Fruit fly (Drosophila melanogaster): ENCODE data around the gene glec.

The glec gene

DNA sequence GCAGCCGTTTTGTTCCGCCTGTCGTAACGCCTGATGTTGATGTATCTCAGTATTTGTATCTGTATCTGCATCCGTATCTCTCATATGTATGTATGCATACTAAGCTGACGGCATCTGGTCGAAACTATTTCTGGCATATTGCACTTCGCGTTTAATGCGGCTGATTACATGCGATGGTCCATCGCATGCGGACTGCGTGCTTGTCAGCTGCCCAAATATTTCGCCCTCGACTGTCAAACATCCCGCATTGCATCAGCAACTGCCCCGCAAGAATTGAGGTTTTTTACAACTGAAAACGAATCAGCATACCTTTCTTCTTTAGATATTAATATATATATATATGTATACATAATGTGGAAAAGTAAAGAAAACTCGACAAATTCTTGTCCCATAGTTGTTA, 6.8 kb upstream of the glec start:
- TF ChIP-seq CG8478 (optimal IDR thresholded peaks at IDR 0.05), result no peak
- no peak for TF ChIP-seq CTCF (optimal IDR thresholded peaks at IDR 0.05)

DNA sequence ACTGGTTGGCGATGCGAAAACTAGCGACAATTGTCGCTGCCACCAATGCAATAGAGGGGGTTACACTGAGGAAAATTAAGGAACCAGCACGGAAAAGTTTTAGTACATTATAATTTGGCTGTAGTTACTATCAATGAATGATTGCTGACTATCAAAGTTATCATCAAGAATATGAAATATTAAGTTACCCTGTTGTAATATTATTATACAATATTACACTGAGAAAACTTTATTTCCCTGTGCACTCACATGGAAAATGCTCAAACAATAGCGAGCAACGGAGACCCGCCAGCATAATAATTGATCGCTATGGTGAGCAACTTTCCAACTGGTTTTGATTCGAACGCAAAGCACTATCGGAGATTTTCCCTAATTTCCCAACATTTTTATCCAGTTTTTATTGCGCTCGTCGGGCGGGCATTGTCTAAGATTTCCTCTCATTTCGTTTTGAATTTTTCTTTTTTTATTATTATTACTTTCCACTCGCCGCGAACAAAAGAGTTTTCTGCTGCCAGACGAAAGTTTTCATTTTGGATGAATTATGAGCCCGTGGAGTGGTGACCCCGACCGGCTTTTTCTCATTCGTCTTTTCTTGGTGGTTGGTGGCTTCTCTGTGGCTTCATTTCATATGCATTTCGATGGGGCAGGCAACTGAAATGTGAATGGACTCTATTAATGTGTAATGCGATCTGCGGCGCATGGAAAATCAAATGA, 6.2 kb upstream of the glec start:
- TF ChIP-seq CTCF (optimal IDR thresholded peaks at IDR 0.05) (no peak), CG8478 (optimal IDR thresholded peaks at IDR 0.05) (no peak)

dm6 chr3R:21859509-21859908, 3.4 kb upstream of the glec start:
- TF ChIP-seq CTCF (optimal IDR thresholded peaks at IDR 0.05), result no peak
- no peak for TF ChIP-seq CG8478 (optimal IDR thresholded peaks at IDR 0.05)

DNA sequence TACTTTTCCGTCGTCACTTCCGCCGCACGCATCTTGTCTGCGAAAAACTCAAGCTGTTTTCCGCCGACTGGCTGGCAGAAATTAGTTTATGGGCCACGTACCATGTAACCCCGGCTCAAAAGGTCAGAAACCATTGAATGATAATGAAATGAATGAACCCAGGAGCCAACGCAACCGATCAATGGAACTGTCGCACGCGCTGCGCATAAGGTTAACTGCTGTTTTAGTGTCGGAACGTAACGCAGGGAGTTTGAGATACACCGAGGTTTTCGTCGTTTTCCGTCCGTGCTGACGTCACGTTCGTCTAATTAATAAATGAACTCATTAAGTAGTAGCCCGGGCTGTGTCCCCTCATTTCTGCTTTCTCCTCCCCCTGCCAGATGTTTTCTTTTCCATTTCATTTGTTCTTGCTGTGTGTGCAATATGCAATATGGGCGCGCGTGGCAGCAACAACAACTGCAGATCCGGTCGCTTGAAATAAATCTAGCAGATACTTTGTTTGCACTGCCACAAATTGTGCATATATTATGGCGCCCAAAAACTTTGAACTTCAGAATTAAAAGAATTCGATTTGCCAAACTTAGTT, 2.3 kb upstream of the glec start:
- TF ChIP-seq CTCF (optimal IDR thresholded peaks at IDR 0.05), result no peak

- no peak for TF ChIP-seq CTCF (optimal IDR thresholded peaks at IDR 0.05)
- TF ChIP-seq CG8478 (optimal IDR thresholded peaks at IDR 0.05), result no peak
Observed at dm6 chr3R:21857509-21857908, 1.4 kb upstream of the glec start.

dm6 chr3R:21856873-21857243, 792 bp upstream of the glec start:
- TF ChIP-seq CTCF (optimal IDR thresholded peaks at IDR 0.05) (no peak), CG8478 (optimal IDR thresholded peaks at IDR 0.05) (no peak)

DNA sequence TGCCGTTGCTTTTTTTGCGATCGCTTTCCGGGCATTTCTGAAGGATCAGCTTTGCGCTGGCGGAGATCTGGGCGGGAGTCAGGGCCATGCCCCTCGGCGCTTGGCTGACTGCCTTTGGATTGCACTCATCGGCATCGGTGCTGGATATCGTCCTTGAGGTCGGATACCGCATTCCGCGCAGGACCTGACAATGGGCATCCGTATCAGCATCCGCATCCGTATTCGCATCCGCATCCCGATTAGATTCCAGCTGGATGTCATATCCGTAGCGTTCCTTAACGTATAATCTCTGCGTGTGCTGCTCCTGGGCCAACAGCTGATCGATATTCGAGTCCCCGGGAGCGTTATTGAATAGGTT, 618 bp downstream of the glec start:
- TF ChIP-seq CTCF (optimal IDR thresholded peaks at IDR 0.05) (no peak), CG8478 (optimal IDR thresholded peaks at IDR 0.05) (no peak)

DNA sequence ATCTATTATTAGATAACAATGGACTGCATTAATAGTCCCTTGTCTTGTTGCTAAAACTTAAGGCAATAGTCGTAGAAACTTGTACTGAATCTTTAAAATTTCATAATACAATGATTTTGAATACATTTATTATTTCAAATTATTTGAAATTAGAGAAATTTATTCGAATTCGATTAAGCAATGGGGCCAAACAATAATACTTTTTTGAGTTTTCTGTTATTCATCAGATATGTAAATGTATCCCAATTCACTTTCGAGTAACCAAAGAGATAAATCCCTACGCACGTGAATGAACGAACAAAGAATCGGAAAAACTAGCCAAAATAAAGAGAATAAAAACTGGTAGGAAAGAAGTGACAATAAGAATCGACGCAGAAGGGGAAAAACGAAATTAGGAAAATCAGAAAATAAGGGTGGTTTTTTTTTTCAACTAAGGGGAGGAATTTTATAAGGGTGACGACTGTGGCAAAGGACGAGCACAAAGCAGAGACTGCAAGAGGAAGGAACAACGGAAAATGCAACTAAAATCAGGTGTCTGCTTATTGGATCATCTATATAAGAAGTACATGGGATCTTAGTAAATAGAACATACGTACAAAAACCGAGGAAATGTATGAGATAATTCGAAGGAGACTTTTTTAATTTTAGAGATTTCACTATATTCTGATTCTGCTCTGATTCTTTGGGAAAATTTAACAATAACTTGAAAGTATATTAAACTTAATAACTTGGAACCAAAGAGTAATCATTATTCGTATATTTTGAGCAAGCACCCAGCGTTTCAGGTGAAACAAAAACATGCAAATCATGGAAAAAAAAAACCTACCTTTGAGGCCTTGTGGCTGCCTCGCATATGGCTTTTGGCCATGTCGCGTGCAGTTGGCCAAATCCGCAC, 1.2 kb downstream of the glec start:
- no peak for TF ChIP-seq CG8478 (optimal IDR thresholded peaks at IDR 0.05)
- no peak for TF ChIP-seq CTCF (optimal IDR thresholded peaks at IDR 0.05)

DNA sequence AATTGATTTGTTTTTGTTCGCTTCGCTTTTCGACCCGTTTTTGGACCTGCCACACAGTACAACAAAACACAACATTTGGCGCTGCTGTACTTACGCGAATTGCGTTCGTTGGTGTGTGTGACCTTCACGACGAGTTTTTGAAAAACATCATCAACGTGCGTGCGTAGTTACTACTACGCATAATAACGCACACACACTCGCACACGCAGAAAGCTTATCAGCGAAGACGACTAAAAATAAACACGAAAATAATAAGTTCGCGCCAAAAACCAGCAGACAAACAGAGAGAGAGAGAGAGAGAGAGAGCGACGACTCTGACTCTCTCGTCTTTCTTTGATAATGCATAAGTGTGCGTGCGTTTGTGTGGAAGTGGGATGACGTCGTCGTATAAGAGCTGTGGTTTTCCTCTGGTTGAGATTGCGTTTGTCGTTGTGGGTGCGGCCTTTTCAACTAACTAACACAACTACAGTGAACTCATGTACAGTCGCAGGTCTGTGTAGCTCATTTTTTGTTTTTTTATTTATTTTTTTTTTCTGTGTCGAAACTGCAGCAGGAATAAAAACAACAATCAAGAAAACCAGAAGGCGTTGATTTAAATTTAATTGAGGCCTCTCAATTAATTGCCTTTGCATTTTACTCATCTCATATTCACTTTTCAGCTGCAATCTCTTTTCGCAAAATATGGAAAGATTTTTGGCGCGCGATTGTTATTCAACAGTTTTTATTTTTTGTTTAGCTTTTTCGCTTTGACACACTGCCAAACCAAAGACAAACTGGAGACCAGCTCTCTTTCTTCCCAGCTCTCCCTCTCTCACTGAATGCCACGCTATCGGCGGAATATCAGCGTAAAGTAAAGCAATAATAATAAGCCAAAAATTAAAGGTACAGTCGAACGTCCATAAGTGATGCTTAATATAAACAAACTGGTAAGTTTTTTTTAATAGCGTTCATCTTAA, 2.2 kb downstream of the glec start:
- no peak for TF ChIP-seq CG8478 (optimal IDR thresholded peaks at IDR 0.05)
- TF ChIP-seq CTCF (optimal IDR thresholded peaks at IDR 0.05), result no peak

- no peak for TF ChIP-seq CG8478 (optimal IDR thresholded peaks at IDR 0.05)
- no peak for TF ChIP-seq CTCF (optimal IDR thresholded peaks at IDR 0.05)
Observed at dm6 chr3R:21852579-21853233, 3.4 kb downstream of the glec start.

DNA sequence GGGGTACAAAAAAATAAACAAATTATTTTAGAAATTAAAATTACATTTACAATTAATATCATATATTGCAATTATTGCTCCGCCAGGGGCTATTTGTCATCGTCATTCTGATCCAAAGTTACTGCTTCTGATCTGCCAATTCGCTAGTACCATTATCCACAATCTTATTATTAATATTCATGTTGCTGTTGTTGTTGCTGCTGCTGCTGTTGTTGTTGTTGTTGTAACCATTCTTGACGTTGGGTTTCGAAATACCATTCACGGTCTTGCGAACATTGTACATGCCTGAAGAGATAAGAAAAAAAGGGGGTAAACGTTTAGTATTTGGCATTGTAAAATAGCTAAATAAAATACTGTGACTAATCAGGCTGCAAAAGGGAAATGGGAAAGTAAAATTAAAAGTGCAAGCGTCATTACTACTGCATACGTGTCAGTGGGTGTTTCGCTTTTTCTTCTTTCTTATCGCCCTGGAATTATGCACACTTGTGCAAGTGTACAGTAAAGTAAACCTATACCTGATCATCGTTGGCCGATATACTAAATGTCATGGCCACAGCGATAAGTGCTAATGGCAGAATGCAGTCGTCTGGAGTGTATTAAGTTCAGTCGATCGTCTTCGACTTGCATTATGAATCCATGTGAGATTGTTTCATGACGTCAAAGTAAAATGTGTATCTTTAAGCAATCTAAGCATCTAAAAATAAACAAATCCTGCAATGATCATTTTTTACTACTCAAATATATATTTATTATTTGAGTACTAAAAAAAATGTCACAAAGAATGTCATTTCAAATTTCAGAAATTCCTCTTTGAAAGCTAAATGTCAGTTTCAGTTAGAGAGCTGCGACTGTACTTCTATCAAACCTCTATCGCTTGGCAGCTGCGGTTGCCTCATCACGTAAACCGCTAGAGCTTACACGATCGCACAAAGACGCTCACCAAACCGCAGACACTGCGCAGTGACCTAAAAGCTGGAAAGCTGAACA, 4.2 kb downstream of the glec start:
- TF ChIP-seq CG8478 (optimal IDR thresholded peaks at IDR 0.05), result no peak
- TF ChIP-seq CTCF (optimal IDR thresholded peaks at IDR 0.05), result no peak

- peak in 1 of 2 experiments; percentile 6 for TF ChIP-seq CTCF (optimal IDR thresholded peaks at IDR 0.05)
- no peak for TF ChIP-seq CG8478 (optimal IDR thresholded peaks at IDR 0.05)
Observed at dm6 chr3R:21849988-21850460, 6.0 kb downstream of the glec start.

DNA sequence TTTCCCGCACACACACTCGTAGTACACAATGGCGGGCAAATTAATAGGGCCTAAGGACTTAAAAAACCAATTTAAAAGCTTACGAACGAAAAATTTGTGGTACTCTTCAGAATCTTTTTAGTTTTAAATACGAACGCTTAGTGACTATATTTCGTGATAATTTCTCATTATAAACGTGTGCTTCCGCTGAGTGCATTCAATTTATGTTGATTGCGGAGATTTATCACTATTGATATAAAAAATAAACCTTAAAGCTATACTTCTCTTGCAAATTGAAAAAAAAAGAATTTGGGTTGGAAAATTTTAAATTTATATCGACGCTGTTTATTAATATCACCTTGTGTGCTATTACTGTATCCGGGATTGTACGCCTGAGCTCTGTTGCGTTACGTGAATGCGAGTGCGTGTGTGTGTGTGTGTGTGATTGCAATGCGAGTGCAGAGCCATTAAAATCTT, 7.1 kb downstream of the glec start:
- TF ChIP-seq CTCF (optimal IDR thresholded peaks at IDR 0.05), result no peak
- no peak for TF ChIP-seq CG8478 (optimal IDR thresholded peaks at IDR 0.05)
